Fruit fly (Drosophila melanogaster): ENCODE measurements around the gene Mical.

DNA sequence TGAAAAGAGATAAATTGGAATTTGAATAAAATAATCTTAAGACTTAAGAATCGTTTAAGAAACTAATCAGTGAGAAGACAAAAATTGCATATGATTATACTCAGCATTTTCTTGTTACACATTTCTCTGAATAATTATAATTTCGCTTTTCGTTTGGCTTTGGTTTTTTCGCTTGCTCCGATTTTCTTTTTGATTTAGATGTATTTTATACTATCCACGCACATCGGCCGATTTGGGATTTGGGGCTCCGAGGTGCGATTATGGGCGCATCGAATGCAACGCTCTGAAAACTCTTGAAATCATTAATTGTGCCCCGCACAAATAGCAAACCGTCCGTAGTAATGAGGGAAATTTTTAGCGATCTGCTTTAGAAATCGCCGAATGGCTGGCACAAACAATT lies 48.8 kb upstream of the Mical start:
- no peak for TF ChIP-seq CG34367 (tag; optimal IDR thresholded peaks at IDR 0.05)
- no peak for TF ChIP-seq Pif1B (GFP tag; optimal IDR thresholded peaks at IDR 0.05)
- TF ChIP-seq Pif1A (GFP tag; optimal IDR thresholded peaks at IDR 0.05) = no peak
- TF ChIP-seq Snoo (tag; optimal IDR thresholded peaks at IDR 0.05) = no peak
- no peak for TF ChIP-seq CG9948 (tag; optimal IDR thresholded peaks at IDR 0.05)
- no peak for TF ChIP-seq CG15710 (tag; optimal IDR thresholded peaks at IDR 0.05)
- TF ChIP-seq rn (GFP tag; IDR thresholded peaks at IDR 0.05) = no peak
- no peak for TF ChIP-seq CG8301 (tag; optimal IDR thresholded peaks at IDR 0.05)
- TF ChIP-seq CG12605 (GFP tag; IDR thresholded peaks at IDR 0.05) = no peak
- no peak for TF ChIP-seq CG8159 (tag; optimal IDR thresholded peaks at IDR 0.05)
- TF ChIP-seq CG32121 (GFP tag; IDR thresholded peaks at IDR 0.05) = no peak
- TF ChIP-seq CG10348 (GFP tag; IDR thresholded peaks at IDR 0.05) = no peak
